Worm (Caenorhabditis elegans): ENCODE measurements around the gene ptr-24.

- TF ChIP-seq sox-4 (tag; optimal IDR thresholded peaks at IDR 0.05) (no peak), fax-1 (tag; optimal IDR thresholded peaks at IDR 0.05) (no peak), pha-4 (tag; optimal IDR thresholded peaks at IDR 0.05) (no peak), rnt-1 (tag; optimal IDR thresholded peaks at IDR 0.05) (no peak), ceh-34 (tag; optimal IDR thresholded peaks at IDR 0.05) (no peak), eyg-1 (tag; optimal IDR thresholded peaks at IDR 0.05) (no peak), syd-9 (tag; optimal IDR thresholded peaks at IDR 0.05) (no peak)
Observed at ce11 chrX:13328034-13328433, 9.8 kb upstream of the ptr-24 start, which contains the start of gene sir-2.2.
